Worm (Caenorhabditis elegans): Measurements from ENCODE around the gene zyg-8.

- no peak for TF ChIP-seq W03F9.2 (tag; optimal IDR thresholded peaks at IDR 0.05)
- TF ChIP-seq dao-5 (tag; optimal IDR thresholded peaks at IDR 0.05), result no peak
Measured at ce11 chrIII:12037217-12037616, 24.3 kb upstream of the zyg-8 start.
